Worm (Caenorhabditis elegans): ENCODE results near the gene T22F3.7.

T22F3.7 gene

DNA sequence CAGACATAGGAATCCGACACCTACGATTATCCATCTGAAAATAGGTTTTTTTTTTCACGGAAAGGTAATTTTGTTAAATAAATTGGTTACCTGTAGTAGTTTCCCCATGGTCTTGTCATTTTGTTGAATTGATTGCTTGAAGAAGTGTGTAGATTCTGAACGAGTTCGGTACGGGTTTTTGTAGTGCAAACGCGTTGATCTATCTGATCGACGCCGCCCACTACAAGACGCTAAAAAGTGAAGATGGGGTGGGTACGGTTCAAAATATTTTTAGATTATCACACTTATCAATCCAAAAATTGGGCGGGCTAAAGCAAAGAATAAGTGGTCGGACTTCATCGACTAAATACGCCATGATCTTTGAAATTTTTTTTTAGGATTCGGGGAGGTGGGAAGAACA lies 13.9 kb upstream of the T22F3.7 start, which contains the start of gene T22F3.11:
Gene T22F3.11, minus strand, starts transcription at position 157 of the 400 bp plus-strand sequence.
- no peak for TF ChIP-seq nhr-77 (tag; optimal IDR thresholded peaks at IDR 0.05)
- no peak for TF ChIP-seq nhr-129 (tag; optimal IDR thresholded peaks at IDR 0.05)
- no peak for TF ChIP-seq elt-3 (tag; optimal IDR thresholded peaks at IDR 0.05)
- TF ChIP-seq zag-1 (tag; optimal IDR thresholded peaks at IDR 0.05) = no peak
- no peak for TF ChIP-seq ZK546.5 (tag; optimal IDR thresholded peaks at IDR 0.05)
- no peak for TF ChIP-seq mab-5 (tag; optimal IDR thresholded peaks at IDR 0.05)
- TF ChIP-seq crh-2 (tag; optimal IDR thresholded peaks at IDR 0.05) = no peak
- TF ChIP-seq R02D3.7 (tag; optimal IDR thresholded peaks at IDR 0.05) = no peak
- no peak for TF ChIP-seq F13H6.1 (tag; optimal IDR thresholded peaks at IDR 0.05)
- no peak for TF ChIP-seq nhr-6 (tag; optimal IDR thresholded peaks at IDR 0.05)
- no peak for TF ChIP-seq egl-27 (tag; optimal IDR thresholded peaks at IDR 0.05)
- no peak for TF ChIP-seq peb-1 (tag; optimal IDR thresholded peaks at IDR 0.05)
- TF ChIP-seq ceh-82 (tag; optimal IDR thresholded peaks at IDR 0.05) = no peak
- TF ChIP-seq mbf-1 (tag; optimal IDR thresholded peaks at IDR 0.05) = no peak
- TF ChIP-seq dmd-4 (tag; optimal IDR thresholded peaks at IDR 0.05) = no peak
- no peak for TF ChIP-seq ztf-1 (GFP tag; conservative IDR thresholded peaks at IDR 0.05)
- TF ChIP-seq ama-1 (optimal IDR thresholded peaks at IDR 0.05) = no peak

ce11 chrV:3613042-3613441 lies 12.6 kb upstream of the T22F3.7 start:
- TF ChIP-seq zag-1 (tag; optimal IDR thresholded peaks at IDR 0.05) = no peak
- TF ChIP-seq fos-1 (tag; optimal IDR thresholded peaks at IDR 0.05) = no peak
- TF ChIP-seq aly-2 (tag; optimal IDR thresholded peaks at IDR 0.05) = no peak
- no peak for TF ChIP-seq ama-1 (optimal IDR thresholded peaks at IDR 0.05)
- TF ChIP-seq nhr-23 (tag; optimal IDR thresholded peaks at IDR 0.05) = no peak
- TF ChIP-seq alr-1 (tag; optimal IDR thresholded peaks at IDR 0.05) = no peak
- no peak for TF ChIP-seq gmeb-1 (tag; optimal IDR thresholded peaks at IDR 0.05)
- no peak for TF ChIP-seq skn-1 (tag; optimal IDR thresholded peaks at IDR 0.05)
- no peak for TF ChIP-seq peb-1 (tag; optimal IDR thresholded peaks at IDR 0.05)
- no peak for TF ChIP-seq blmp-1 (tag; optimal IDR thresholded peaks at IDR 0.05; ENCODE audit: insufficient read depth)
- TF ChIP-seq lsy-2 (tag; optimal IDR thresholded peaks at IDR 0.05) = no peak
- TF ChIP-seq nhr-237 (tag; optimal IDR thresholded peaks at IDR 0.05) = no peak
- no peak for TF ChIP-seq nhr-10 (tag; optimal IDR thresholded peaks at IDR 0.05)
- TF ChIP-seq unc-55 (GFP tag; optimal IDR thresholded peaks at IDR 0.05) = no peak
- no peak for TF ChIP-seq lin-39 (tag; optimal IDR thresholded peaks at IDR 0.05)
- TF ChIP-seq nhr-12 (tag; optimal IDR thresholded peaks at IDR 0.05) = no peak
- TF ChIP-seq unc-39 (tag; optimal IDR thresholded peaks at IDR 0.05) = no peak
- TF ChIP-seq C34F6.9 (tag; optimal IDR thresholded peaks at IDR 0.05) = no peak
- TF ChIP-seq sem-4 (tag; optimal IDR thresholded peaks at IDR 0.05) = no peak
- TF ChIP-seq ztf-11 (tag; optimal IDR thresholded peaks at IDR 0.05) = no peak

DNA sequence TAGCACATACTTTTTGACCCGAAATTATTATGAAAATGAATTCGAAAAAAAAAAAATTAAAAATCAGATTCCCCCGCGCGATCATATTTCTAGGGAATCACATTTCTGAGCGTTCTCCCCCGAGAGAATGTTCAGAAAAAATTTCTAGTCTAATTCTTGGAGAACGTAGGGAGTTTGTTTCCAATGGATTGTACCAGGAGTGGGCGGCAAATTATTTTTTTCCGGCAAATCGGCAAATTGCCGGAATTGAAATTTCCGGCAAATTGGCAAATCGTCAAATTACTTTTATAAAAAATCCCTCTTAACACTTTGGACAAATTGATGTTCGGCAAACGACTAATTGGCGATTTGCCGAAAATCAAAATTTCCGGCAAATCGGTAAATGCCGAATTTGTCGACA lies 11.2 kb upstream of the T22F3.7 start, which contains the start of gene T22F3.10:
Gene T22F3.10, minus strand, starts transcription at position 101 of the 400 bp plus-strand sequence.
- TF ChIP-seq mab-5 (tag; optimal IDR thresholded peaks at IDR 0.05) = no peak

DNA sequence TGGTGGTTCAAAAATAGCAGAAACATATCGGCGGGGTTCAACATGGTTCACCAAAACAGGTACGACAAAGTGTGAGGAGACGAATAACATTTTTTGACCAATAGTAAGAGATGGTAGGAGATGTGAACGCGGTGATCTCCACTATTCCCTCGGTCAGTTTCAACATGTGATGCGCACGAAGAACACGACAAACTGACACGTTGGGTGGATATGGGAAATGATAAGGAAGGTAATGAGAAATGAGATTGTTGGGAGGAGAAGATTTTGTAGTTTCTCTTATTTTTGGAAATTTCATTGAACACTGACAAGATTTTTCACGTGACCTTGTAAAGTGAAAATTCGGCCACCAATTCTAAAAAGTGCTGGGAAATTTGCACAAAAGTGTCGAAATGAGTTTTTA lies 10.2 kb upstream of the T22F3.7 start:
- TF ChIP-seq nhr-129 (tag; optimal IDR thresholded peaks at IDR 0.05) (peak; percentile 36), lsy-2 (tag; optimal IDR thresholded peaks at IDR 0.05) (no peak), mbf-1 (tag; optimal IDR thresholded peaks at IDR 0.05) (no peak), fos-1 (tag; optimal IDR thresholded peaks at IDR 0.05) (no peak), unc-55 (GFP tag; optimal IDR thresholded peaks at IDR 0.05) (no peak), nhr-237 (tag; optimal IDR thresholded peaks at IDR 0.05) (no peak), nhr-6 (tag; optimal IDR thresholded peaks at IDR 0.05) (no peak), gmeb-1 (tag; optimal IDR thresholded peaks at IDR 0.05) (no peak), nhr-10 (tag; optimal IDR thresholded peaks at IDR 0.05) (no peak), ceh-82 (tag; optimal IDR thresholded peaks at IDR 0.05) (no peak), elt-1 (tag; optimal IDR thresholded peaks at IDR 0.05) (no peak), mdl-1 (tag; optimal IDR thresholded peaks at IDR 0.05) (no peak), lin-13 (GFP tag; optimal IDR thresholded peaks at IDR 0.05) (no peak), ceh-16 (tag; optimal IDR thresholded peaks at IDR 0.05) (no peak), lin-39 (tag; optimal IDR thresholded peaks at IDR 0.05) (no peak), nhr-77 (tag; optimal IDR thresholded peaks at IDR 0.05) (no peak), F13H6.1 (tag; optimal IDR thresholded peaks at IDR 0.05) (no peak), aly-2 (tag; optimal IDR thresholded peaks at IDR 0.05) (no peak), nhr-11 (tag; optimal IDR thresholded peaks at IDR 0.05) (no peak), ztf-4 (tag; optimal IDR thresholded peaks at IDR 0.05) (no peak), R02D3.7 (tag; optimal IDR thresholded peaks at IDR 0.05) (no peak), elt-3 (tag; optimal IDR thresholded peaks at IDR 0.05) (no peak), lin-11 (tag; optimal IDR thresholded peaks at IDR 0.05) (no peak), nhr-21 (tag; optimal IDR thresholded peaks at IDR 0.05) (peak; percentile 91), unc-62 (GFP tag; optimal IDR thresholded peaks at IDR 0.05) (no peak), mab-5 (tag; optimal IDR thresholded peaks at IDR 0.05) (no peak), sma-9 (GFP tag; optimal IDR thresholded peaks at IDR 0.05) (peak; percentile 83), sma-9 (tag; optimal IDR thresholded peaks at IDR 0.05) (no peak), blmp-1 (tag; optimal IDR thresholded peaks at IDR 0.05; ENCODE audit: insufficient read depth) (peak; percentile 62)
